Worm (Caenorhabditis elegans): Measurements from ENCODE around the gene F20D6.10.

DNA sequence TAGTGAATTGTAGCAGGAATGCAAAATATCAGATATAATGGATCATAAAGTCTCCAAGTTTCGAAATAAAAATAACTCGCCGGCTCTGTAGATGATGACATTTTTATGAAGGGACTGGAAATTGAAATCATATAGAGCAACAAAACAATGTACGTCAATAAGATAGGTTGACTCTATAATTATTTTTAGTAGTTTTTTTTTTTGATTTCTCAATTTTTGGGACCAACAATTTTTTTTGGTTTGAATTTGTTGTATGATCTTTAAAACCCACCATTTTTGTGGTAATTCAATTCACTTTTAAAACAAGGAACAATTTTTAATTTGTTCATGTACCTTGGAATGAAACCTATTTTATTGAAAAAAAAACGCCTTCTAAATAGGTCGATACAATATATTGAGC lies 5.7 kb downstream of the F20D6.10 start, which contains the start of gene F20D6.12:
- TF ChIP-seq nhr-111 (GFP tag; optimal IDR thresholded peaks at IDR 0.05) (no peak), egl-27 (tag; optimal IDR thresholded peaks at IDR 0.05) (no peak), mdl-1 (tag; optimal IDR thresholded peaks at IDR 0.05) (no peak), skn-1 (tag; optimal IDR thresholded peaks at IDR 0.05) (no peak)

Measured in whole organism, L4 larva.